Worm (Caenorhabditis elegans) whole organism, L1 larva: ENCODE data around the gene F49C5.7.

Experiments
- C04F5.9 ChIP-seq: sonication (generic microtip); optimal IDR thresholded peaks from 2 replicates; lab custom pipeline; 2016; ENCODE audit warnings: missing genetic modification characterization, missing compliant biosample characterization
- C16A3.4 ChIP-seq: fragments of 150-350 bp; optimal IDR thresholded peaks from 2 replicates; lab custom pipeline; 2014; ENCODE audit warnings: missing biosample characterization, missing genetic modification characterization
- C34B4.2 ChIP-seq: sonication (generic microtip); optimal IDR thresholded peaks from 2 replicates; lab custom pipeline; 2017; ENCODE audit warnings: mild to moderate bottlenecking, missing genetic modification characterization, missing compliant biosample characterization
- F16B12.6 ChIP-seq: fragments of 150-350 bp; optimal IDR thresholded peaks from 2 replicates; lab custom pipeline; 2014; ENCODE audit warnings: missing biosample characterization, missing genetic modification characterization
- alr-1 ChIP-seq: fragments of 200-800 bp; sonication (Bioruptor generic); optimal IDR thresholded peaks from 2 replicates; lab custom pipeline; 2018; ENCODE audit warnings: borderline replicate concordance, mild to moderate bottlenecking, missing genetic modification characterization, missing compliant biosample characterization
- ceh-8 ChIP-seq: fragments of 200-800 bp; sonication (Bioruptor generic); optimal IDR thresholded peaks from 2 replicates; lab custom pipeline; 2018; ENCODE audit warnings: mild to moderate bottlenecking, missing genetic modification characterization, moderate library complexity, missing compliant biosample characterization
- ceh-82 ChIP-seq, 3 experiments: fragments of 150-350 bp in 1 of 3; sonication (generic microtip) in 2 of 3; optimal IDR thresholded peaks; 2 replicates each; lab custom pipeline; 2014 to 2017; ENCODE audit warnings: missing biosample characterization in 3 of 3, missing genetic modification characterization in 3 of 3
- ceh-90 ChIP-seq: sonication (generic microtip); optimal IDR thresholded peaks from 2 replicates; lab custom pipeline; 2016; ENCODE audit warnings: missing genetic modification characterization, missing compliant biosample characterization
- dpl-1 ChIP-seq, 3 experiments: fragments of 150-350 bp in 2 of 3; sonication (generic microtip) in 1 of 3; optimal IDR thresholded peaks; 2 replicates each; lab custom pipeline; 2014 to 2017; ENCODE audit warnings: missing biosample characterization in 3 of 3, missing genetic modification characterization in 3 of 3, missing genetic modification reagents in 3 of 3
- efl-1 ChIP-seq, 4 experiments: fragments of 150-350 bp; optimal IDR thresholded peaks in 3 of 4; peaks in 1 of 4; 1 replicate in 1 of 4; 2 replicates in 3 of 4; lab custom pipeline; 2014; ENCODE audit warnings: missing biosample characterization in 2 of 4, missing genetic modification characterization in 2 of 4, missing genetic modification reagents in 2 of 4
- efl-3 ChIP-seq: fragments of 200-800 bp; sonication (Bioruptor generic); optimal IDR thresholded peaks from 2 replicates; lab custom pipeline; 2018; ENCODE audit warnings: mild to moderate bottlenecking, missing genetic modification characterization, missing compliant biosample characterization
- egl-27 ChIP-seq, 2 experiments: fragments of 150-350 bp in 1 of 2; sonication (generic microtip); optimal IDR thresholded peaks; 3 replicates each; lab custom pipeline; 2017 to 2018; ENCODE audit warnings: missing biosample characterization in 2 of 2, missing genetic modification characterization in 2 of 2, missing genetic modification reagents in 2 of 2
- elt-3 ChIP-seq, 6 experiments: fragments of 150-350 bp in 1 of 6; sonication (generic microtip); optimal IDR thresholded peaks; 2 replicates each; lab custom pipeline; 2017 to 2018; ENCODE audit warnings: missing biosample characterization in 6 of 6, missing genetic modification characterization in 6 of 6, inconsistent platforms in 1 of 6
- ets-5 ChIP-seq: fragments of 200-800 bp; sonication (Bioruptor generic); IDR thresholded peaks from 2 replicates; pipeline ENCODE4 v1.3.6; 2022; ENCODE audit warnings: missing genetic modification characterization, missing compliant biosample characterization
- fkh-10 ChIP-seq: sonication (generic microtip); optimal IDR thresholded peaks from 2 replicates; lab custom pipeline; 2017; ENCODE audit warnings: missing biosample characterization, missing genetic modification reagents, missing genetic modification characterization
- fkh-8 ChIP-seq: sonication (generic microtip); optimal IDR thresholded peaks from 2 replicates; lab custom pipeline; 2016; ENCODE audit warnings: mild to moderate bottlenecking, missing genetic modification characterization, missing compliant biosample characterization
- fos-1 ChIP-seq: fragments of 150-350 bp; optimal IDR thresholded peaks from 2 replicates; lab custom pipeline; 2014; ENCODE audit warnings: missing biosample characterization, missing genetic modification characterization
- irx-1 ChIP-seq: sonication (generic microtip); optimal IDR thresholded peaks from 2 replicates; lab custom pipeline; 2016; ENCODE audit warnings: missing genetic modification characterization, missing compliant biosample characterization
- isw-1 ChIP-seq: fragments of 200-800 bp; sonication (Bioruptor generic); IDR thresholded peaks from 2 replicates; pipeline ENCODE4 v1.3.6; 2022; ENCODE audit warnings: missing genetic modification characterization, missing compliant biosample characterization
- lin-14 ChIP-seq: fragments of 200-800 bp; sonication (Bioruptor generic); optimal IDR thresholded peaks from 2 replicates; lab custom pipeline; 2018; ENCODE audit warnings: mild to moderate bottlenecking, missing genetic modification characterization, moderate library complexity, missing compliant biosample characterization
- lin-35 ChIP-seq, 2 experiments: fragments of 150-350 bp; optimal IDR thresholded peaks; 2 replicates each; lab custom pipeline; 2014; ENCODE audit warnings: missing biosample characterization in 2 of 2, missing genetic modification characterization in 2 of 2, missing genetic modification reagents in 2 of 2
- mef-2 ChIP-seq: fragments of 150-350 bp; optimal IDR thresholded peaks from 2 replicates; lab custom pipeline; 2014; ENCODE audit warnings: missing biosample characterization, missing genetic modification characterization
- mep-1 ChIP-seq: fragments of 150-350 bp; optimal IDR thresholded peaks from 2 replicates; lab custom pipeline; 2014; ENCODE audit warnings: missing biosample characterization, missing genetic modification characterization
- nhr-11 ChIP-seq: fragments of 150-350 bp; optimal IDR thresholded peaks from 2 replicates; lab custom pipeline; 2014; ENCODE audit warnings: missing biosample characterization, missing genetic modification characterization
- nhr-237 ChIP-seq: fragments of 150-350 bp; optimal IDR thresholded peaks from 2 replicates; lab custom pipeline; 2014; ENCODE audit warnings: missing biosample characterization, missing genetic modification characterization
- nhr-28 ChIP-seq: fragments of 150-350 bp; optimal IDR thresholded peaks from 2 replicates; lab custom pipeline; 2014; ENCODE audit warnings: missing biosample characterization, missing genetic modification characterization
- nhr-77 ChIP-seq: fragments of 150-350 bp; optimal IDR thresholded peaks from 2 replicates; lab custom pipeline; 2014; ENCODE audit warnings: missing biosample characterization, missing genetic modification characterization
- nhr-84 ChIP-seq: sonication (generic microtip); optimal IDR thresholded peaks from 2 replicates; lab custom pipeline; 2017; ENCODE audit warnings: missing biosample characterization, missing genetic modification characterization
- nhr-85 ChIP-seq: sonication (generic microtip); peaks from one replicate; lab custom pipeline; 2016; ENCODE audit warnings: missing genetic modification characterization, inconsistent platforms, missing compliant biosample characterization
- pag-3 ChIP-seq: sonication (generic microtip); optimal IDR thresholded peaks from 2 replicates; lab custom pipeline; 2017; ENCODE audit warnings: missing genetic modification characterization, mild to moderate bottlenecking, missing compliant biosample characterization, antibody characterized with exemption, borderline replicate concordance; ENCODE audit not compliant: insufficient read depth
- pax-3 ChIP-seq: fragments of 200-800 bp; sonication (Bioruptor generic); optimal IDR thresholded peaks from 2 replicates; lab custom pipeline; 2018; ENCODE audit warnings: mild to moderate bottlenecking, missing genetic modification characterization, moderate library complexity, missing compliant biosample characterization
- rnt-1 ChIP-seq: sonication (generic microtip); optimal IDR thresholded peaks from 2 replicates; lab custom pipeline; 2016; ENCODE audit warnings: mild to moderate bottlenecking, missing genetic modification characterization, moderate library complexity, missing compliant biosample characterization
- skn-1 ChIP-seq: fragments of 150-350 bp; optimal IDR thresholded peaks from 2 replicates; lab custom pipeline; 2014; ENCODE audit warnings: missing biosample characterization, missing genetic modification characterization
- snpc-4 ChIP-seq: fragments of 150-350 bp; optimal IDR thresholded peaks from 2 replicates; lab custom pipeline; 2014; ENCODE audit warnings: missing biosample characterization, missing genetic modification characterization
- snu-23 ChIP-seq: sonication (generic microtip); optimal IDR thresholded peaks from 2 replicates; lab custom pipeline; 2016; ENCODE audit warnings: missing genetic modification characterization, missing compliant biosample characterization
- sptf-1 ChIP-seq: fragments of 150-350 bp; optimal IDR thresholded peaks from 2 replicates; lab custom pipeline; 2014; ENCODE audit warnings: missing biosample characterization, missing genetic modification characterization
- swsn-7 ChIP-seq: sonication (generic microtip); optimal IDR thresholded peaks from 2 replicates; lab custom pipeline; 2016; ENCODE audit warnings: missing genetic modification characterization, missing compliant biosample characterization
- unc-30 ChIP-seq: sonication (generic microtip); optimal IDR thresholded peaks from 2 replicates; lab custom pipeline; 2017; ENCODE audit warnings: missing biosample characterization, missing genetic modification characterization
- zip-4 ChIP-seq: fragments of 200-800 bp; sonication (Bioruptor generic); optimal IDR thresholded peaks from 2 replicates; lab custom pipeline; 2018; ENCODE audit warnings: mild to moderate bottlenecking, missing genetic modification characterization, moderate library complexity, missing compliant biosample characterization

F49C5.7 gene

ce11 chrII:12603667-12604621 is 38.0 kb downstream of the F49C5.7 start, which contains the start of the genes ceh-100 and lips-15 (continued):
- TF ChIP-seq rnt-1 (tag; lab: Kevin White, UChicago): no peak
- peak; percentile 17 for TF ChIP-seq skn-1 (tag; lab: Kevin White, UChicago)
- TF ChIP-seq ceh-8 (GFP tag; lab: Kevin White, UChicago): no peak
- peak; percentile 8 to 65 for TF ChIP-seq lin-35 (GFP tag; optimal IDR thresholded peaks at IDR 0.05; lab: Kevin White, UChicago)
- no peak for TF ChIP-seq C34B4.2 (tag; lab: Kevin White, UChicago)
- no peak for TF ChIP-seq C04F5.9 (tag; lab: Kevin White, UChicago)
- no peak for TF ChIP-seq efl-3 (GFP tag; lab: Kevin White, UChicago)
- peak in 1 of 6 experiments; percentile 16 for TF ChIP-seq elt-3 (tag; optimal IDR thresholded peaks at IDR 0.05; lab: Kevin White, UChicago)
- TF ChIP-seq nhr-84 (tag; lab: Kevin White, UChicago): no peak
- no peak for TF ChIP-seq F16B12.6 (tag; lab: Kevin White, UChicago)
- TF ChIP-seq ets-5 (GFP tag; lab: Robert Waterston, UW): no peak
- peak; percentile 42 for TF ChIP-seq snu-23 (GFP tag; lab: Kevin White, UChicago)
- no peak for TF ChIP-seq ceh-90 (tag; lab: Kevin White, UChicago)
- no peak for TF ChIP-seq fos-1 (tag; lab: Kevin White, UChicago)
- TF ChIP-seq nhr-237: no peak
- TF ChIP-seq alr-1 (tag; lab: Kevin White, UChicago): no peak
- TF ChIP-seq snpc-4 (tag; lab: Kevin White, UChicago): peak; percentile 16
- peak; percentile 64 to 71 for TF ChIP-seq efl-1 (optimal IDR thresholded peaks at IDR 0.05; lab: Kevin White, UChicago)
- peak; percentile 74 to 94 for TF ChIP-seq efl-1 (GFP tag; optimal IDR thresholded peaks at IDR 0.05 in 1 of 2; lab: Kevin White, UChicago)
- peak; percentile 33 for TF ChIP-seq mep-1 (tag; lab: Kevin White, UChicago)
- no peak for TF ChIP-seq fkh-8 (tag; lab: Kevin White, UChicago)
- no peak for TF ChIP-seq fkh-10 (GFP tag; lab: Kevin White, UChicago)
- TF ChIP-seq nhr-11 (tag; lab: Kevin White, UChicago): no peak
- peak; percentile 46 for TF ChIP-seq lin-14
- TF ChIP-seq nhr-77: no peak
- TF ChIP-seq pax-3 (tag; lab: Kevin White, UChicago): no peak
- TF ChIP-seq nhr-85: peak; percentile 62
- no peak for TF ChIP-seq mef-2 (tag; lab: Kevin White, UChicago)
- TF ChIP-seq egl-27 (tag; optimal IDR thresholded peaks at IDR 0.05; lab: Kevin White, UChicago): no peak
- TF ChIP-seq zip-4 (GFP tag; lab: Kevin White, UChicago): no peak
- TF ChIP-seq swsn-7: no peak
- TF ChIP-seq unc-30 (tag; lab: Kevin White, UChicago): no peak
- TF ChIP-seq C16A3.4 (tag; lab: Kevin White, UChicago): peak; percentile 8
- TF ChIP-seq dpl-1 (GFP tag; optimal IDR thresholded peaks at IDR 0.05; lab: Kevin White, UChicago): peak; percentile 13 to 70 (median 45)

- TF ChIP-seq nhr-28 (tag; lab: Kevin White, UChicago) (no peak), F16B12.6 (tag; lab: Kevin White, UChicago) (no peak), skn-1 (tag; lab: Kevin White, UChicago) (no peak), irx-1 (tag; lab: Kevin White, UChicago) (no peak), egl-27 (tag; optimal IDR thresholded peaks at IDR 0.05; lab: Kevin White, UChicago) (no peak), nhr-237 (no peak), fkh-10 (GFP tag; lab: Kevin White, UChicago) (no peak), ceh-82 (tag; optimal IDR thresholded peaks at IDR 0.05; lab: Kevin White, UChicago) (no peak), nhr-77 (no peak), snpc-4 (tag; lab: Kevin White, UChicago) (no peak), sptf-1 (tag; lab: Kevin White, UChicago) (no peak), nhr-11 (tag; lab: Kevin White, UChicago) (no peak), isw-1 (GFP tag; lab: Robert Waterston, UW) (no peak), nhr-84 (tag; lab: Kevin White, UChicago) (no peak), pax-3 (tag; lab: Kevin White, UChicago) (no peak), pag-3 (no peak), ceh-8 (GFP tag; lab: Kevin White, UChicago) (no peak), lin-14 (no peak)
Observed at ce11 chrII:12606108-12606507, 40.2 kb downstream of the F49C5.7 start.
